Worm (Caenorhabditis elegans) whole organism, young adult: ENCODE results near the gene glb-4.
A peak's percentile ranks its signal among the peaks of the same experiment; 100 is the strongest.

ENCODE experiments used
- B0035.1 ChIP-seq: sonication (generic microtip); optimal IDR thresholded peaks from 2 replicates; lab custom pipeline; 2016; ENCODE audit warnings: missing genetic modification characterization, mild to moderate bottlenecking, missing compliant biosample characterization, missing genotype, missing genetic modification reagents
- B0336.3 ChIP-seq: fragments of 200-800 bp; sonication (Bioruptor generic); IDR thresholded peaks from 2 replicates; pipeline ENCODE4 v1.3.6; 2022; ENCODE audit warnings: missing genetic modification characterization, missing compliant biosample characterization
- F10E7.11 ChIP-seq: sonication (generic microtip); optimal IDR thresholded peaks from 2 replicates; lab custom pipeline; 2017; ENCODE audit warnings: mild to moderate bottlenecking, missing genetic modification characterization, moderate library complexity, missing compliant biosample characterization
- F22D6.2 ChIP-seq: sonication (generic microtip); optimal IDR thresholded peaks from 2 replicates; lab custom pipeline; 2016; ENCODE audit warnings: mild to moderate bottlenecking, missing genetic modification characterization, missing compliant biosample characterization
- F37B4.10 ChIP-seq: fragments of 200-800 bp; sonication (Bioruptor generic); IDR thresholded peaks from 2 replicates; pipeline ENCODE4 v1.3.6; 2022; ENCODE audit warnings: missing genetic modification characterization, missing compliant biosample characterization
- F39B2.1 ChIP-seq: fragments of 200-800 bp; sonication (Bioruptor generic); IDR thresholded peaks from 2 replicates; pipeline ENCODE4 v1.3.6; 2022; ENCODE audit warnings: missing genetic modification reagents, missing genetic modification characterization, missing compliant biosample characterization
- F52B5.7 ChIP-seq: sonication (generic microtip); optimal IDR thresholded peaks from 2 replicates; lab custom pipeline; 2016; ENCODE audit warnings: mild to moderate bottlenecking, missing genetic modification characterization, missing compliant biosample characterization
- T26A5.8 ChIP-seq: sonication (generic microtip); optimal IDR thresholded peaks from 2 replicates; lab custom pipeline; 2016; ENCODE audit warnings: missing genetic modification characterization, missing compliant biosample characterization
- Y56A3A.18 ChIP-seq: fragments of 200-800 bp; sonication (Bioruptor generic); IDR thresholded peaks from 2 replicates; pipeline ENCODE4 v1.3.6; 2022; ENCODE audit warnings: missing genetic modification reagents, missing genetic modification characterization, missing compliant biosample characterization
- aptf-2 ChIP-seq: fragments of 200-800 bp; sonication (Bioruptor generic); conservative IDR thresholded peaks from 2 replicates; pipeline ENCODE4 v1.3.6; 2022; ENCODE audit warnings: missing genetic modification reagents, missing genetic modification characterization, missing compliant biosample characterization
- athp-1 ChIP-seq: sonication (generic microtip); optimal IDR thresholded peaks from 2 replicates; lab custom pipeline; 2017; ENCODE audit warnings: mild to moderate bottlenecking, missing genetic modification characterization, missing compliant biosample characterization
- attf-5 ChIP-seq: fragments of 200-800 bp; sonication (Bioruptor generic); optimal IDR thresholded peaks from 2 replicates; lab custom pipeline; 2018; ENCODE audit warnings: mild to moderate bottlenecking, missing genetic modification characterization, missing compliant biosample characterization
- bed-2 ChIP-seq: fragments of 200-800 bp; sonication (Bioruptor generic); IDR thresholded peaks from 2 replicates; pipeline ENCODE4 v1.3.6; 2022; ENCODE audit warnings: missing genetic modification reagents, missing genetic modification characterization, missing compliant biosample characterization
- cebp-2 ChIP-seq: fragments of 200-800 bp; sonication (Bioruptor generic); IDR thresholded peaks from 2 replicates; pipeline ENCODE4 v1.3.6; 2022; ENCODE audit warnings: missing genetic modification characterization, missing compliant biosample characterization
- die-1 ChIP-seq: sonication (generic microtip); optimal IDR thresholded peaks from 2 replicates; lab custom pipeline; 2016; ENCODE audit warnings: missing genotype, mild to moderate bottlenecking, missing genetic modification characterization, missing compliant biosample characterization
- dpff-1 ChIP-seq: sonication (generic microtip); optimal IDR thresholded peaks from 2 replicates; lab custom pipeline; 2017; ENCODE audit warnings: mild to moderate bottlenecking, missing genetic modification characterization, missing compliant biosample characterization
- egrh-3 ChIP-seq: fragments of 200-800 bp; sonication (Bioruptor generic); IDR thresholded peaks from 2 replicates; pipeline ENCODE4 v1.3.6; 2022; ENCODE audit warnings: missing genetic modification reagents, missing genetic modification characterization, missing compliant biosample characterization
- gei-17 ChIP-seq: fragments of 200-800 bp; sonication (Bioruptor generic); optimal IDR thresholded peaks from 2 replicates; lab custom pipeline; 2018; ENCODE audit warnings: mild to moderate bottlenecking, missing genetic modification characterization, missing compliant biosample characterization
- him-1 ChIP-seq: sonication (generic microtip); optimal IDR thresholded peaks from 2 replicates; lab custom pipeline; 2016; ENCODE audit warnings: missing genotype, missing genetic modification reagents, missing genetic modification characterization, missing compliant biosample characterization
- hrde-1 ChIP-seq: sonication (generic microtip); optimal IDR thresholded peaks from 2 replicates; lab custom pipeline; 2016; ENCODE audit warnings: missing genetic modification characterization, mild to moderate bottlenecking, missing compliant biosample characterization, moderate library complexity, missing genotype, missing genetic modification reagents, borderline replicate concordance
- lin-35 ChIP-seq, 3 experiments: fragments of 150-350 bp in 2 of 3; sonication (generic microtip) in 1 of 3; optimal IDR thresholded peaks; 2 replicates each; lab custom pipeline; 2014 to 2018; ENCODE audit warnings: missing biosample characterization in 3 of 3, missing genetic modification characterization in 3 of 3, missing genetic modification reagents in 3 of 3
- lsl-1 ChIP-seq: fragments of 200-800 bp; sonication (Bioruptor generic); optimal IDR thresholded peaks from 2 replicates; lab custom pipeline; 2018; ENCODE audit warnings: mild to moderate bottlenecking, missing genetic modification characterization, moderate library complexity, missing compliant biosample characterization
- lsy-27 ChIP-seq: sonication (generic microtip); optimal IDR thresholded peaks from 2 replicates; lab custom pipeline; 2017; ENCODE audit warnings: missing genetic modification characterization, mild to moderate bottlenecking, missing compliant biosample characterization, antibody characterized with exemption, missing genotype, borderline replicate concordance; ENCODE audit not compliant: insufficient read depth
- madf-10 ChIP-seq: sonication (generic microtip); optimal IDR thresholded peaks from 2 replicates; lab custom pipeline; 2016; ENCODE audit warnings: mild to moderate bottlenecking, missing genetic modification characterization, missing compliant biosample characterization
- mxl-1 ChIP-seq: sonication (generic microtip); optimal IDR thresholded peaks from 2 replicates; lab custom pipeline; 2016; ENCODE audit warnings: missing genetic modification characterization, missing compliant biosample characterization
- nfya-1 ChIP-seq: sonication (generic microtip); optimal IDR thresholded peaks from 2 replicates; lab custom pipeline; 2017; ENCODE audit warnings: antibody characterized with exemption, missing compliant biosample characterization, missing genetic modification characterization, borderline replicate concordance; ENCODE audit not compliant: insufficient read depth
- nhr-179 ChIP-seq: sonication (generic microtip); optimal IDR thresholded peaks from 2 replicates; lab custom pipeline; 2016; ENCODE audit warnings: mild to moderate bottlenecking, missing genetic modification characterization, missing compliant biosample characterization
- nhr-80 ChIP-seq: sonication (generic microtip); optimal IDR thresholded peaks from 2 replicates; lab custom pipeline; 2016; ENCODE audit warnings: missing genetic modification characterization, missing compliant biosample characterization
- rcor-1 ChIP-seq: fragments of 200-800 bp; sonication (Bioruptor generic); IDR thresholded peaks from 2 replicates; pipeline ENCODE4 v1.3.6; 2022; ENCODE audit warnings: missing genetic modification reagents, missing genetic modification characterization, missing compliant biosample characterization
- sea-2 ChIP-seq: fragments of 200-800 bp; sonication (Bioruptor generic); IDR thresholded peaks from 2 replicates; pipeline ENCODE4 v1.3.6; 2022; ENCODE audit warnings: missing genetic modification characterization, missing compliant biosample characterization
- snpc-1.1 ChIP-seq: sonication (generic microtip); optimal IDR thresholded peaks from 2 replicates; lab custom pipeline; 2017; ENCODE audit warnings: missing genetic modification characterization, mild to moderate bottlenecking, missing compliant biosample characterization, antibody characterized with exemption, moderate library complexity, missing genotype, missing genetic modification reagents; ENCODE audit not compliant: insufficient read depth
- somi-1 ChIP-seq: fragments of 200-800 bp; sonication (Bioruptor generic); optimal IDR thresholded peaks from 2 replicates; lab custom pipeline; 2018; ENCODE audit warnings: mild to moderate bottlenecking, missing genetic modification characterization, missing compliant biosample characterization
- tbp1 ChIP-seq: fragments of 200-800 bp; sonication (Bioruptor generic); optimal IDR thresholded peaks from 2 replicates; lab custom pipeline; 2018; ENCODE audit warnings: mild to moderate bottlenecking, missing genetic modification characterization, missing compliant biosample characterization
- tbx-9 ChIP-seq: sonication (generic microtip); optimal IDR thresholded peaks from 2 replicates; lab custom pipeline; 2016; ENCODE audit warnings: borderline replicate concordance, missing genetic modification characterization, inconsistent platforms, missing compliant biosample characterization
- xnd-1 ChIP-seq: sonication (generic microtip); optimal IDR thresholded peaks from 2 replicates; lab custom pipeline; 2016; ENCODE audit warnings: missing genotype, missing genetic modification reagents, missing genetic modification characterization, missing compliant biosample characterization
- zim-3 ChIP-seq: sonication (generic microtip); optimal IDR thresholded peaks from 2 replicates; lab custom pipeline; 2017; ENCODE audit warnings: mild to moderate bottlenecking, missing genetic modification characterization, moderate library complexity, missing compliant biosample characterization
- ztf-18 ChIP-seq: sonication (generic microtip); optimal IDR thresholded peaks from 2 replicates; lab custom pipeline; 2016; ENCODE audit warnings: missing genotype, mild to moderate bottlenecking, missing genetic modification characterization, missing compliant biosample characterization
- ztf-25 ChIP-seq: fragments of 200-800 bp; sonication (Bioruptor generic); IDR thresholded peaks from 2 replicates; pipeline ENCODE4 v1.3.6; 2022; ENCODE audit warnings: missing genetic modification reagents, missing genetic modification characterization, missing compliant biosample characterization
- ztf-26 ChIP-seq: sonication (generic microtip); optimal IDR thresholded peaks from 2 replicates; lab custom pipeline; 2017; ENCODE audit warnings: missing genetic modification characterization, missing compliant biosample characterization
- ztf-3 ChIP-seq: fragments of 200-800 bp; sonication (Bioruptor generic); optimal IDR thresholded peaks from 2 replicates; lab custom pipeline; 2018; ENCODE audit warnings: mild to moderate bottlenecking, missing genetic modification characterization, missing compliant biosample characterization

Gene glb-4

ce11 chrII:11157660-11158059 lies 46.7 kb upstream of the glb-4 start (continued):
- no peak for TF ChIP-seq zim-3
- TF ChIP-seq mxl-1 (tag; lab: Kevin White, UChicago): peak; percentile 82
- TF ChIP-seq hrde-1 (tag; lab: Kevin White, UChicago): peak; percentile 58
- no peak for TF ChIP-seq nfya-1 (tag; lab: Kevin White, UChicago)
- no peak for TF ChIP-seq gei-17 (GFP tag; lab: Kevin White, UChicago)
- peak; percentile 56; the same call in 1 of the 2 replicates for TF ChIP-seq rcor-1 (GFP tag; lab: Robert Waterston, UW)
- peak; percentile 37; the same call in 1 of the 2 replicates for TF ChIP-seq B0336.3 (GFP tag; lab: Robert Waterston, UW)
- no peak for TF ChIP-seq madf-10 (tag; lab: Kevin White, UChicago)
- no peak for TF ChIP-seq sea-2 (GFP tag; lab: Robert Waterston, UW)
- peak; percentile 84 for TF ChIP-seq him-1 (tag; lab: Kevin White, UChicago)
- peak in 1 of 3 experiments; percentile 19 for TF ChIP-seq lin-35 (GFP tag; optimal IDR thresholded peaks at IDR 0.05; lab: Kevin White, UChicago)
- no peak for TF ChIP-seq T26A5.8 (tag; lab: Kevin White, UChicago)
- TF ChIP-seq tbp1 (GFP tag; lab: Kevin White, UChicago): peak; percentile 98
- TF ChIP-seq F37B4.10 (GFP tag; lab: Robert Waterston, UW): no peak
- no peak for TF ChIP-seq F22D6.2 (tag; lab: Kevin White, UChicago)
- TF ChIP-seq egrh-3 (GFP tag; lab: Robert Waterston, UW): no peak; the same call in 1 of the 2 replicates
- peak; percentile 39 for TF ChIP-seq nhr-80 (tag; lab: Kevin White, UChicago)
- no peak for TF ChIP-seq ztf-26 (tag; lab: Kevin White, UChicago)
- no peak for TF ChIP-seq xnd-1 (tag; lab: Kevin White, UChicago)
- TF ChIP-seq F10E7.11 (tag; lab: Kevin White, UChicago): no peak
- TF ChIP-seq ztf-18 (tag; lab: Kevin White, UChicago): peak; percentile 63
- TF ChIP-seq tbx-9 (tag; lab: Kevin White, UChicago): no peak
- TF ChIP-seq attf-5 (GFP tag; lab: Kevin White, UChicago): peak; percentile 51
- TF ChIP-seq B0035.1 (tag; lab: Kevin White, UChicago): no peak
- no peak for TF ChIP-seq Y56A3A.18 (GFP tag; lab: Robert Waterston, UW)
- TF ChIP-seq ztf-25 (GFP tag; lab: Robert Waterston, UW): peak; percentile 89; the same call in 1 of the 2 replicates
- TF ChIP-seq F52B5.7: no peak
- no peak for TF ChIP-seq ztf-3 (GFP tag; lab: Kevin White, UChicago)
- no peak for TF ChIP-seq nhr-179
- TF ChIP-seq F39B2.1 (GFP tag; lab: Robert Waterston, UW): no peak
- TF ChIP-seq bed-2 (GFP tag; lab: Robert Waterston, UW): no peak
- no peak for TF ChIP-seq dpff-1 (tag; lab: Kevin White, UChicago)
- no peak for TF ChIP-seq cebp-2 (GFP tag; lab: Robert Waterston, UW)
- TF ChIP-seq lsl-1: peak; percentile 47
- no peak for TF ChIP-seq lsy-27 (tag; lab: Kevin White, UChicago)
- peak; percentile 19 for TF ChIP-seq snpc-1.1 (tag; lab: Kevin White, UChicago)
- TF ChIP-seq aptf-2 (GFP tag; lab: Robert Waterston, UW): no peak
- peak; percentile 88 for TF ChIP-seq die-1 (tag; lab: Kevin White, UChicago)
- TF ChIP-seq athp-1 (tag; lab: Kevin White, UChicago): peak; percentile 45
- TF ChIP-seq somi-1 (GFP tag; lab: Kevin White, UChicago): no peak
